Worm (Caenorhabditis elegans) whole organism, L4 larva: ENCODE data around the gene kcc-2.

Experiments used
- F26F4.8 ChIP-seq: fragments of 200-800 bp; sonication (Bioruptor generic); conservative IDR thresholded peaks from 2 replicates; pipeline ENCODE4 v1.3.6; 2022; ENCODE audit warnings: missing genetic modification characterization, missing compliant biosample characterization
- Y5F2A.4 ChIP-seq: fragments of 200-800 bp; sonication (Bioruptor generic); optimal IDR thresholded peaks from 2 replicates; lab custom pipeline; 2018; ENCODE audit warnings: mild to moderate bottlenecking, missing genetic modification characterization, missing compliant biosample characterization
- ceh-20 ChIP-seq: fragments of 200-800 bp; sonication (Bioruptor generic); IDR thresholded peaks from 2 replicates; pipeline ENCODE4 v1.3.6; 2022; ENCODE audit warnings: missing genetic modification reagents, missing genetic modification characterization, missing compliant biosample characterization
- hmg-1.1 ChIP-seq: fragments of 200-800 bp; sonication (Bioruptor generic); IDR thresholded peaks from 2 replicates; pipeline ENCODE4 v1.3.6; 2022; ENCODE audit warnings: missing genetic modification reagents, missing genetic modification characterization, missing compliant biosample characterization
- jun-1 ChIP-seq: fragments of 150-350 bp; optimal IDR thresholded peaks from 2 replicates; lab custom pipeline; 2014; ENCODE audit warnings: missing biosample characterization, missing genetic modification reagents, missing genetic modification characterization
- lin-13 ChIP-seq: fragments of 150-350 bp; optimal IDR thresholded peaks from 2 replicates; lab custom pipeline; 2014; ENCODE audit warnings: missing biosample characterization, missing genetic modification reagents, missing genetic modification characterization
- nhr-28 ChIP-seq: fragments of 150-350 bp; optimal IDR thresholded peaks from 2 replicates; lab custom pipeline; 2014; ENCODE audit warnings: missing biosample characterization, missing genetic modification characterization
- pha-4 ChIP-seq, 2 experiments: fragments of 150-350 bp in 1 of 2; fragments of 200-800 bp in 1 of 2; sonication (Bioruptor generic) in 1 of 2; IDR thresholded peaks in 1 of 2; optimal IDR thresholded peaks in 1 of 2; 2 replicates each; pipeline versions ENCODE4 v1.3.6 to Lab custom; 2014 to 2022; ENCODE audit warnings: missing genetic modification characterization in 2 of 2, missing genetic modification reagents in 2 of 2, missing biosample characterization in 1 of 2, missing compliant biosample characterization in 1 of 2
- php-3 ChIP-seq: fragments of 200-800 bp; sonication (Bioruptor generic); IDR thresholded peaks from 2 replicates; pipeline ENCODE4 v1.3.6; 2022; ENCODE audit warnings: missing genetic modification reagents, missing genetic modification characterization, missing compliant biosample characterization

DNA sequence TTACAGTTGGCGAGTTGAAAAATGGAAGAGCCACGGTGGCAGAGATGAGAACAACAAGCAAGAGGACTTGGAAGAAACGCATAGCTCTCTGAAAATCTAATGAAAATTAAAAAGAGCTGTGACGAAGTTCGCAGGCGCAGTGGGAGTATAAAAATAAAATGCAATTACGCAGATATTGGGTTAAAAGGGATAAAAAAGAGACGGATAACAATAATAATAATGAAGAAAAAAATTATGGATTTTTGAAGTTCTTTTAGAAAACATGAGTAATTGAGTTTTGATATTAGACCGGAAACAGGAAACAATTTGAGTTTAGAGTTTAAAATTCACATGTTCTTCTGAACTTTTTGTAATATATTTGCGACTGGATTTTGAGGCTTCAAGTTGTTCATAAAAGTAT is 71.5 kb downstream of the kcc-2 start, which contains the start of gene M03D4.3:
- TF ChIP-seq hmg-1.1 (GFP tag; lab: Robert Waterston, UW) (no peak), ceh-20 (GFP tag; lab: Robert Waterston, UW) (no peak), php-3 (no peak), F26F4.8 (GFP tag; lab: Robert Waterston, UW) (no peak), lin-13 (GFP tag; lab: Kevin White, UChicago) (no peak), jun-1 (tag; lab: Kevin White, UChicago) (no peak), nhr-28 (no peak), pha-4 (GFP tag; IDR thresholded peaks at IDR 0.05; lab: Robert Waterston, UW) (no peak), pha-4 (tag; optimal IDR thresholded peaks at IDR 0.05; lab: Kevin White, UChicago) (no peak), Y5F2A.4 (GFP tag; lab: Kevin White, UChicago) (no peak)
